Worm (Caenorhabditis elegans) whole organism, L4/young adult: ENCODE data around the gene Y37D8A.16.

Experiments
- dao-5 ChIP-seq: sonication (generic microtip); optimal IDR thresholded peaks from 2 replicates; lab custom pipeline; 2016; ENCODE audit warnings: missing genotype, missing genetic modification characterization, moderate library complexity, missing compliant biosample characterization
- him-1 ChIP-seq: sonication (generic microtip); optimal IDR thresholded peaks from 2 replicates; lab custom pipeline; 2016; ENCODE audit warnings: missing genotype, missing genetic modification reagents, missing genetic modification characterization, missing compliant biosample characterization

DNA sequence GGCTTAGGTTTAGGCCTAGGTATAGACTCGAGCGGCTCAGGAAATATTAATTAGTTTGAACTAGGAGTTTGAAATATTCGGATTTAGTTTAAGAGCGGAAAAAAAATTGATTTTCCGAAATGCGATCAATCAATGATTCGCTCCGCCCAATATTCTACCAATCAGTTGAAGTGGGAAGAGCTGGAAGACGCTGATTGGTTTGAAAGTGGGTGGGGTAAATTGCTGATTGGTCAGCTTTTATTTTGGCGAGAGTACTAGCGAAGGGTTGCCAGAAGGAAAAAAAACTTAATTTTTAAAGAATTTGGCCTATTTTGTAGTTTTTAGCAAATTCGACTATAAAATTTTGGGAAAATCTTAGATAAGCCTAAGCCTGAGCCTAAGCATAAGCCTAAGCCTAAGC lies 25.6 kb upstream of the Y37D8A.16 start:
- TF ChIP-seq him-1 (tag; lab: Kevin White, UChicago): no peak
- TF ChIP-seq dao-5 (tag; lab: Kevin White, UChicago): no peak
